Fruit fly (Drosophila melanogaster) whole organism, adult: ENCODE results near the gene CG8925.
A peak's percentile ranks its signal among the peaks of the same experiment; 100 is the strongest.

Experiments used
- CG11617 ChIP-seq: fragments of 200-800 bp; sonication (Bioruptor generic); optimal IDR thresholded peaks from 2 replicates; lab custom pipeline; 2017; ENCODE audit warnings: mild to moderate bottlenecking, missing biosample characterization, missing genetic modification reagents, missing genetic modification characterization
- CG12768 ChIP-seq: fragments of 200-800 bp; sonication (Bioruptor generic); optimal IDR thresholded peaks from 2 replicates; lab custom pipeline; 2017; ENCODE audit warnings: missing biosample characterization, missing genetic modification characterization, mild to moderate bottlenecking, moderate library complexity, missing genetic modification reagents
- CG14711 ChIP-seq: fragments of 200-800 bp; sonication (Bioruptor generic); optimal IDR thresholded peaks from 2 replicates; lab custom pipeline; 2018; ENCODE audit warnings: missing biosample characterization, mild to moderate bottlenecking, missing genetic modification characterization, moderate library complexity
- CG1620 ChIP-seq: fragments of 200-800 bp; sonication (Bioruptor generic); optimal IDR thresholded peaks from 2 replicates; lab custom pipeline; 2016; ENCODE audit warnings: missing biosample characterization, missing genetic modification characterization
- CG33017 ChIP-seq: fragments of 200-800 bp; sonication (Bioruptor generic); optimal IDR thresholded peaks from 2 replicates; lab custom pipeline; 2018; ENCODE audit warnings: missing biosample characterization, mild to moderate bottlenecking, missing genetic modification characterization, moderate library complexity
- CG5204 ChIP-seq: fragments of 200-800 bp; sonication (Bioruptor generic); optimal IDR thresholded peaks from 2 replicates; lab custom pipeline; 2016; ENCODE audit warnings: missing biosample characterization, missing genetic modification characterization
- CG7045 ChIP-seq: fragments of 200-800 bp; sonication (Bioruptor generic); optimal IDR thresholded peaks from 2 replicates; lab custom pipeline; 2017; ENCODE audit warnings: missing biosample characterization, mild to moderate bottlenecking, missing genetic modification characterization
- CG7101 ChIP-seq: fragments of 200-800 bp; sonication (Bioruptor generic); optimal IDR thresholded peaks from 2 replicates; lab custom pipeline; 2018; ENCODE audit warnings: missing biosample characterization, mild to moderate bottlenecking, missing genetic modification characterization, moderate library complexity
- Clk ChIP-seq: fragments of 200-800 bp; sonication (Bioruptor generic); optimal IDR thresholded peaks from 2 replicates; lab custom pipeline; 2017; ENCODE audit warnings: missing biosample characterization, missing genetic modification characterization
- Crg-1 ChIP-seq: fragments of 200-800 bp; sonication (Bioruptor generic); optimal IDR thresholded peaks from 2 replicates; lab custom pipeline; 2016; ENCODE audit warnings: missing biosample characterization, missing genetic modification characterization
- Hr96 ChIP-seq: fragments of 200-800 bp; sonication (Bioruptor generic); optimal IDR thresholded peaks from 2 replicates; lab custom pipeline; 2016; ENCODE audit warnings: missing biosample characterization, missing genetic modification characterization
- Mnt ChIP-seq: fragments of 200-800 bp; sonication (Bioruptor generic); optimal IDR thresholded peaks from 2 replicates; lab custom pipeline; 2016; ENCODE audit warnings: missing biosample characterization, mild to moderate bottlenecking, missing genetic modification characterization
- bab1 ChIP-seq: fragments of 200-800 bp; sonication (Bioruptor generic); optimal IDR thresholded peaks from 3 replicates; lab custom pipeline; 2019; ENCODE audit warnings: missing biosample characterization, mild to moderate bottlenecking, missing genetic modification characterization, moderate library complexity
- cic ChIP-seq: fragments of 200-800 bp; sonication (Bioruptor generic); optimal IDR thresholded peaks from 2 replicates; lab custom pipeline; 2017; ENCODE audit warnings: missing biosample characterization, mild to moderate bottlenecking, missing genetic modification characterization, moderate library complexity
- cnc ChIP-seq, 2 experiments: fragments of >200 bp; optimal IDR thresholded peaks; 2 replicates each; lab custom pipeline; 2017
- kay ChIP-seq: fragments of 200-800 bp; sonication (Bioruptor generic); peaks from one replicate; lab custom pipeline; 2016; ENCODE audit warnings: missing biosample characterization, missing genetic modification characterization, borderline replicate concordance
- ovo ChIP-seq: fragments of 200-800 bp; sonication (Bioruptor generic); optimal IDR thresholded peaks from 2 replicates; lab custom pipeline; 2016; ENCODE audit warnings: missing biosample characterization, missing genetic modification characterization
- pad ChIP-seq: fragments of 200-800 bp; sonication (Bioruptor generic); optimal IDR thresholded peaks from 3 replicates; lab custom pipeline; 2017; ENCODE audit warnings: missing biosample characterization, missing genetic modification characterization, mild to moderate bottlenecking, moderate library complexity, missing genetic modification reagents
- tj ChIP-seq: fragments of 200-800 bp; sonication (Bioruptor generic); optimal IDR thresholded peaks from 3 replicates; lab custom pipeline; 2017; ENCODE audit warnings: missing biosample characterization, mild to moderate bottlenecking, missing genetic modification characterization, moderate library complexity
- toe ChIP-seq: fragments of 200-800 bp; sonication (Bioruptor generic); optimal IDR thresholded peaks from 2 replicates; lab custom pipeline; 2016; ENCODE audit warnings: missing biosample characterization, missing genetic modification characterization

Gene CG8925

dm6 chr3R:16212859-16213708, 41.3 kb downstream of the CG8925 start:
- TF ChIP-seq Clk (GFP tag; lab: Kevin White, UChicago) (peak; percentile 15), CG7045 (peak; percentile 35), cic (GFP tag; lab: Kevin White, UChicago) (no peak), ovo (GFP tag; lab: Kevin White, UChicago) (no peak), CG33017 (tag; lab: Kevin White, UChicago) (no peak), bab1 (no peak), Mnt (no peak), CG11617 (GFP tag; lab: Kevin White, UChicago) (peak; percentile 14), CG14711 (tag; lab: Kevin White, UChicago) (peak; percentile 22), CG1620 (GFP tag; lab: Kevin White, UChicago) (no peak), Hr96 (GFP tag; lab: Kevin White, UChicago) (no peak), pad (GFP tag; lab: Kevin White, UChicago) (no peak), CG5204 (GFP tag; lab: Kevin White, UChicago) (peak; percentile 28), CG12768 (GFP tag; lab: Kevin White, UChicago) (peak; percentile 67), Crg-1 (GFP tag; lab: Kevin White, UChicago) (no peak), kay (GFP tag; lab: Kevin White, UChicago) (no peak), toe (GFP tag; lab: Kevin White, UChicago) (peak; percentile 22), cnc (optimal IDR thresholded peaks at IDR 0.05; lab: Kevin White, UChicago) (no peak), tj (no peak), CG7101 (no peak)

dm6 chr3R:16213792-16214473, 42.1 kb downstream of the CG8925 start:
- no peak for TF ChIP-seq ovo (GFP tag; lab: Kevin White, UChicago)
- TF ChIP-seq kay (GFP tag; lab: Kevin White, UChicago), result peak; percentile 56

dm6 chr3R:16214474-16215318, 42.9 kb downstream of the CG8925 start:
- TF ChIP-seq Mnt, result no peak
- peak; percentile 70 for TF ChIP-seq kay (GFP tag; lab: Kevin White, UChicago)
- TF ChIP-seq toe (GFP tag; lab: Kevin White, UChicago), result peak; percentile 41

- no peak for TF ChIP-seq CG33017 (tag; lab: Kevin White, UChicago)
- TF ChIP-seq CG1620 (GFP tag; lab: Kevin White, UChicago), result no peak
- TF ChIP-seq ovo (GFP tag; lab: Kevin White, UChicago), result no peak
- no peak for TF ChIP-seq CG7101
- TF ChIP-seq Hr96 (GFP tag; lab: Kevin White, UChicago), result no peak
- no peak for TF ChIP-seq CG14711 (tag; lab: Kevin White, UChicago)
- no peak for TF ChIP-seq CG7045
- no peak for TF ChIP-seq toe (GFP tag; lab: Kevin White, UChicago)
- no peak for TF ChIP-seq kay (GFP tag; lab: Kevin White, UChicago)
- no peak for TF ChIP-seq cic (GFP tag; lab: Kevin White, UChicago)
- no peak for TF ChIP-seq CG11617 (GFP tag; lab: Kevin White, UChicago)
- no peak for TF ChIP-seq tj
- no peak for TF ChIP-seq bab1
- no peak for TF ChIP-seq Clk (GFP tag; lab: Kevin White, UChicago)
- TF ChIP-seq pad (GFP tag; lab: Kevin White, UChicago), result no peak
- TF ChIP-seq Crg-1 (GFP tag; lab: Kevin White, UChicago), result no peak
These were observed 43.5 kb downstream of the CG8925 start for dm6 chr3R:16215319-16215701.

- no peak for TF ChIP-seq Hr96 (GFP tag; lab: Kevin White, UChicago)
- TF ChIP-seq CG33017 (tag; lab: Kevin White, UChicago), result no peak
These were observed 45.6 kb downstream of the CG8925 start for dm6 chr3R:16217368-16217767.

- TF ChIP-seq CG11617 (GFP tag; lab: Kevin White, UChicago), result no peak
- no peak for TF ChIP-seq kay (GFP tag; lab: Kevin White, UChicago)
- no peak for TF ChIP-seq ovo (GFP tag; lab: Kevin White, UChicago)
- TF ChIP-seq CG5204 (GFP tag; lab: Kevin White, UChicago), result no peak
- TF ChIP-seq CG14711 (tag; lab: Kevin White, UChicago), result no peak
- TF ChIP-seq pad (GFP tag; lab: Kevin White, UChicago), result no peak
- TF ChIP-seq CG7045, result no peak
- TF ChIP-seq cic (GFP tag; lab: Kevin White, UChicago), result no peak
- TF ChIP-seq toe (GFP tag; lab: Kevin White, UChicago), result no peak
- no peak for TF ChIP-seq CG33017 (tag; lab: Kevin White, UChicago)
- TF ChIP-seq CG1620 (GFP tag; lab: Kevin White, UChicago), result no peak
- no peak for TF ChIP-seq Mnt
- no peak for TF ChIP-seq Crg-1 (GFP tag; lab: Kevin White, UChicago)
These were observed 46.6 kb downstream of the CG8925 start for dm6 chr3R:16218251-16219030.
